Worm (Caenorhabditis elegans): ENCODE data around the gene lin-13.

The lin-13 gene

DNA sequence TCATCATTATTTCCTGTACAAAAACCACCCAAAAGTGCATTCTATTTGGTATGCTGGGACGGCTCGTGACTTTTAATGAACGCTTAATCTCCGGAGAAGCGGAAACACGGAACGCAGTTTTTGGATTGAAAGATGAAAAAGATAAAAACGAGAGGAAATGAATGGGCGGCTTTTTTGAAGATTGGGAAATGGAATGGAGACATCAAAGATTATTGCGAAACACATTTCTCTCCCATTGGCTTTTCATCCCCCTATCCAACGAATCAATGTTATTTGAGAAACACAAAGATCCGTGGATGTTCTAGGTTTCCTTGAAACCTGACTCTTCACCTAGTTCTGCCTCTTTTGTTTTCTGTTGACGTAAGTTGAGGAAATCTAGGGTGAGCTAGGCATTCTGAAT, 15.1 kb upstream of the lin-13 start (continued):
- TF ChIP-seq nhr-23 (tag; optimal IDR thresholded peaks at IDR 0.05): peak; percentile 11

DNA sequence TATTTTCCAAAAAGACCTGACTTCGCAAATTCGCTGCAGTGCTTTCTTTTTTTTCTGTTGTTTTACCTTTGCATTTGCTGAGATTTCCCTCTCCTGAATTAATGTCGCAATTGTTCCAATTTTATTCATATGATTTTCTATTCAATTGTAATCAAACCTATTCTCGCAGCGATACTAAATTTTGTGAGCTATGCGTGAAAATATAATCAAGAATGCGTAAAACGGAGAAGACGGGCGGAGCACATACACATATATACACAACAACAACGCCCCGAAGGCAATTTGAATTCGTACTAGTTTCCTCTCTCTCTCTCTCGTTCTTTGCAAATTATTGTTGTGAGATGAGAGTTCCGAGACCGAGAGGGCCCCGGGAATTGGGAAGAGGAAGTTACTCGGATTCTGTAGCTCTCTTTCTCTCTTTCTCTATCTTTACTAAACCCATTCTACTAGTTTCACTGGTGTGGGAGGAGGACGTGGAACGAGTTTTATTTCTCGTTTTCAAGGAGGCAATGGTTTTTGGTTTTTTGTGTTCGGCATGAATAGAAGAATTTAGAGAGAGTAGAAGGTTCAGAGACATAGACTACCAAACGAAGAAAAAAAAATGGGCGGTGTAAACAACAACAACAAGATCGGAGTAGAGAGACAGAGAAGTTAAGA, 14.2 kb upstream of the lin-13 start:
- TF ChIP-seq lin-39 (tag; optimal IDR thresholded peaks at IDR 0.05) (peak; percentile 11), egl-27 (tag; optimal IDR thresholded peaks at IDR 0.05) (no peak), nhr-25 (tag; optimal IDR thresholded peaks at IDR 0.05) (peak; percentile 15), pha-4 (tag; optimal IDR thresholded peaks at IDR 0.05) (peak; percentile 4), egl-5 (tag; optimal IDR thresholded peaks at IDR 0.05) (peak; percentile 60), nfya-1 (tag; optimal IDR thresholded peaks at IDR 0.05; ENCODE audit: insufficient read depth) (peak; percentile 61), zag-1 (tag; optimal IDR thresholded peaks at IDR 0.05) (no peak), ama-1 (optimal IDR thresholded peaks at IDR 0.05) (peak; percentile 35), ceh-28 (tag; optimal IDR thresholded peaks at IDR 0.05) (peak; percentile 31), lsy-12 (tag; optimal IDR thresholded peaks at IDR 0.05) (no peak), fkh-10 (GFP tag; optimal IDR thresholded peaks at IDR 0.05) (peak; percentile 18), snpc-4 (tag; optimal IDR thresholded peaks at IDR 0.05) (peak; percentile 31), hmg-11 (tag; optimal IDR thresholded peaks at IDR 0.05) (peak; percentile 62)

ce11 chrIII:7722999-7723398, 13.7 kb upstream of the lin-13 start:
- TF ChIP-seq nfya-1 (tag; optimal IDR thresholded peaks at IDR 0.05; ENCODE audit: insufficient read depth): peak; percentile 37
- peak; percentile 13 for TF ChIP-seq hmg-11 (tag; optimal IDR thresholded peaks at IDR 0.05)
- TF ChIP-seq fkh-10 (GFP tag; optimal IDR thresholded peaks at IDR 0.05): peak; percentile 11
- TF ChIP-seq lin-39 (tag; optimal IDR thresholded peaks at IDR 0.05): peak; percentile 26
- no peak for TF ChIP-seq nhr-28 (tag; optimal IDR thresholded peaks at IDR 0.05)

DNA sequence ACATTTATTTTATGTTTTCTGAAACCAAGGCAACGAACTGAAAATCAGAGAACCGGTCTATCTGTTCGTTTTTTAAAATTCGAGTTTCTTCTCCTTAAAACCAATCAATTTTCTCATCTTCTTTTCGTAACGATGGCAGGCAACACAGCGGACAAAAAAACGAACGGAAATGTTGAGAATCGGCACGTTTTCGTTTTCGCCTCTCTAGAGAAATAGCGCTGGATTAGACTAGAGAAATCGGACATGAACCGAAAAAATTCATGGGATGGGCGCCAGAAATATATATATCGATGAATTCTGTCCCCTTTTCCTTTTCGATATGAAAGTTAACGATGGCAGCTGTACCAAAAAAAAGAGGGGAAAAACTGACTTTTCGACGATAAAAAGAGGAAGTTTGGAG, 13.1 kb upstream of the lin-13 start:
- no peak for TF ChIP-seq zag-1 (tag; optimal IDR thresholded peaks at IDR 0.05)
- TF ChIP-seq nfya-1 (tag; optimal IDR thresholded peaks at IDR 0.05; ENCODE audit: insufficient read depth): peak; percentile 0
- TF ChIP-seq egl-27 (tag; optimal IDR thresholded peaks at IDR 0.05): no peak

ce11 chrIII:7721513-7721912, 12.2 kb upstream of the lin-13 start:
- TF ChIP-seq egl-5 (tag; optimal IDR thresholded peaks at IDR 0.05): peak; percentile 20
- TF ChIP-seq mml-1 (tag; optimal IDR thresholded peaks at IDR 0.05): no peak
- TF ChIP-seq ama-1 (optimal IDR thresholded peaks at IDR 0.05): peak; percentile 60
- peak; percentile 34 for TF ChIP-seq lin-39 (tag; optimal IDR thresholded peaks at IDR 0.05)
- no peak for TF ChIP-seq tbx-2 (tag; optimal IDR thresholded peaks at IDR 0.05)
- no peak for TF ChIP-seq mdl-1 (tag; optimal IDR thresholded peaks at IDR 0.05)

- TF ChIP-seq unc-39 (tag; optimal IDR thresholded peaks at IDR 0.05): no peak
- no peak for TF ChIP-seq nhr-43 (tag; optimal IDR thresholded peaks at IDR 0.05; ENCODE audit: poor library complexity, severe bottlenecking)
- TF ChIP-seq lin-15B (tag; optimal IDR thresholded peaks at IDR 0.05): peak; percentile 33
- TF ChIP-seq nhr-76 (tag; optimal IDR thresholded peaks at IDR 0.05): no peak
- peak; percentile 2 for TF ChIP-seq elt-1 (tag; optimal IDR thresholded peaks at IDR 0.05)
- TF ChIP-seq unc-62 (GFP tag; optimal IDR thresholded peaks at IDR 0.05): no peak
- peak; percentile 5 for TF ChIP-seq nhr-11 (tag; optimal IDR thresholded peaks at IDR 0.05)
- TF ChIP-seq mml-1 (tag; optimal IDR thresholded peaks at IDR 0.05): no peak
- no peak for TF ChIP-seq nhr-237 (tag; optimal IDR thresholded peaks at IDR 0.05)
- TF ChIP-seq lsy-12 (tag; optimal IDR thresholded peaks at IDR 0.05): no peak
- TF ChIP-seq egl-27 (tag; optimal IDR thresholded peaks at IDR 0.05): no peak
- TF ChIP-seq sea-2 (GFP tag; optimal IDR thresholded peaks at IDR 0.05): no peak
- TF ChIP-seq nhr-77 (tag; optimal IDR thresholded peaks at IDR 0.05): no peak
- no peak for TF ChIP-seq ceh-82 (tag; optimal IDR thresholded peaks at IDR 0.05)
- peak; percentile 82 for TF ChIP-seq lin-39 (tag; optimal IDR thresholded peaks at IDR 0.05)
- no peak for TF ChIP-seq ztf-11 (tag; optimal IDR thresholded peaks at IDR 0.05)
- TF ChIP-seq fkh-10 (GFP tag; optimal IDR thresholded peaks at IDR 0.05): peak; percentile 42
- TF ChIP-seq fkh-2 (tag; optimal IDR thresholded peaks at IDR 0.05): no peak
- TF ChIP-seq ceh-9 (tag; optimal IDR thresholded peaks at IDR 0.05): no peak
- TF ChIP-seq nfya-1 (tag; optimal IDR thresholded peaks at IDR 0.05; ENCODE audit: insufficient read depth): peak; percentile 99
- no peak for TF ChIP-seq R02D3.7 (tag; optimal IDR thresholded peaks at IDR 0.05)
- TF ChIP-seq hmg-11 (tag; optimal IDR thresholded peaks at IDR 0.05): peak; percentile 1
- TF ChIP-seq ceh-16 (tag; optimal IDR thresholded peaks at IDR 0.05): no peak
- peak; percentile 70 for TF ChIP-seq ama-1 (optimal IDR thresholded peaks at IDR 0.05)
- peak; percentile 24 for TF ChIP-seq pha-4 (tag; optimal IDR thresholded peaks at IDR 0.05)
- TF ChIP-seq mdl-1 (tag; optimal IDR thresholded peaks at IDR 0.05): peak; percentile 20
- no peak for TF ChIP-seq nhr-23 (tag; optimal IDR thresholded peaks at IDR 0.05)
Observed at ce11 chrIII:7720861-7721260, 11.6 kb upstream of the lin-13 start.
